Worm (Caenorhabditis elegans) whole organism, midembryonic: Measurements from ENCODE around the gene ZK643.6.

ENCODE experiments used
- cog-1 ChIP-seq: sonication (generic microtip); optimal IDR thresholded peaks from 2 replicates; lab custom pipeline; 2016; ENCODE audit warnings: missing genetic modification characterization, missing compliant biosample characterization
- flt-1 ChIP-seq: fragments of 200-800 bp; sonication (Bioruptor generic); IDR thresholded peaks from 2 replicates; pipeline ENCODE4 v1.3.6; 2022; ENCODE audit warnings: missing genetic modification characterization, missing compliant biosample characterization
- klf-2 ChIP-seq: fragments of 200-800 bp; sonication (Bioruptor generic); conservative IDR thresholded peaks from 2 replicates; pipeline ENCODE4 v1.3.6; 2022; ENCODE audit warnings: missing genetic modification reagents, missing genetic modification characterization, missing compliant biosample characterization
- tab-1 ChIP-seq: fragments of 200-800 bp; sonication (Bioruptor generic); IDR thresholded peaks from 2 replicates; pipeline ENCODE4 v1.3.6; 2022; ENCODE audit warnings: missing genetic modification characterization, missing compliant biosample characterization
- ztf-23 ChIP-seq: fragments of 200-800 bp; sonication (Bioruptor generic); IDR thresholded peaks from 2 replicates; pipeline ENCODE4 v1.3.6; 2022; ENCODE audit warnings: missing genetic modification reagents, missing genetic modification characterization, missing compliant biosample characterization
- ztf-29 ChIP-seq: fragments of 200-800 bp; sonication (Bioruptor generic); IDR thresholded peaks from 2 replicates; pipeline ENCODE4 v1.3.6; 2022; ENCODE audit warnings: missing genetic modification reagents, missing genetic modification characterization, missing compliant biosample characterization

ce11 chrIII:8988061-8988460 lies 27.5 kb upstream of the ZK643.6 start:
- no peak for TF ChIP-seq ztf-23
- TF ChIP-seq flt-1 (GFP tag; lab: Robert Waterston, UW), result no peak
- TF ChIP-seq cog-1 (tag; lab: Kevin White, UChicago), result no peak
- no peak for TF ChIP-seq tab-1
- TF ChIP-seq klf-2, result no peak
- TF ChIP-seq ztf-29 (GFP tag; lab: Robert Waterston, UW), result no peak
